Worm (Caenorhabditis elegans) whole organism, late embryonic: ENCODE results near the gene srx-125.

Source experiments
- fkh-10 ChIP-seq: fragments of 150-350 bp; optimal IDR thresholded peaks from 2 replicates; lab custom pipeline; 2014; ENCODE audit warnings: missing biosample characterization, missing genetic modification reagents, missing genetic modification characterization
- pqm-1 ChIP-seq: sonication (generic microtip); optimal IDR thresholded peaks from 2 replicates; lab custom pipeline; 2016; ENCODE audit warnings: missing genetic modification characterization, missing compliant biosample characterization

- TF ChIP-seq fkh-10 (GFP tag; lab: Kevin White, UChicago) (no peak), pqm-1 (no peak)
Observed at ce11 chrV:13320676-13321075, 46.4 kb upstream of the srx-125 start, which contains the start of gene srh-15.
